Worm (Caenorhabditis elegans) whole organism, dauer: ENCODE results near the gene ZK287.1.

ENCODE experiments used
- unc-62 ChIP-seq: sonication (generic microtip); optimal IDR thresholded peaks from 2 replicates; lab custom pipeline; 2017; ENCODE audit warnings: missing biosample characterization, missing genetic modification reagents, missing genetic modification characterization

Gene ZK287.1

DNA sequence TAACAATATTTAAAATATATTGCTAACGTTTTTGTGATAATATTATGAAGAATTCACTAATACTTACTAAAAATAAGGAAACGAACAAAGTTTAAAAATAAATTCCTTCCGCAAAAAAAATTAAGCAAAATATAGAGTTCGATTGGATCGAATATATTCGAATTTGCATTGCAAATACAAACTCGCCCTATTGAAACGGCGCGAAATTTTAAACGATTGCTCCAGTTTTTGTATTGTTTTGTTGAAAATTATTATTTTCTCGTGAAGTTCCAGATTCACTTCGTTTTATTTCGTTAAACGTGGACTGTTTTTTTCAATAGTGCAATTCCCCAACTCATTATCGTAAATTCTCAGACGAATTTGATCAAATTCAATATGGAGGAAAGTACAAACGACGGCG is 21.0 kb upstream of the ZK287.1 start, which contains the start of the genes atl-1 and hcp-2:
Gene atl-1 (minus strand): TSS at position 89 of the 400 bp plus-strand sequence.
Gene hcp-2 (plus strand): TSS at position 353 of the 400 bp plus-strand sequence.
- no peak for TF ChIP-seq unc-62

DNA sequence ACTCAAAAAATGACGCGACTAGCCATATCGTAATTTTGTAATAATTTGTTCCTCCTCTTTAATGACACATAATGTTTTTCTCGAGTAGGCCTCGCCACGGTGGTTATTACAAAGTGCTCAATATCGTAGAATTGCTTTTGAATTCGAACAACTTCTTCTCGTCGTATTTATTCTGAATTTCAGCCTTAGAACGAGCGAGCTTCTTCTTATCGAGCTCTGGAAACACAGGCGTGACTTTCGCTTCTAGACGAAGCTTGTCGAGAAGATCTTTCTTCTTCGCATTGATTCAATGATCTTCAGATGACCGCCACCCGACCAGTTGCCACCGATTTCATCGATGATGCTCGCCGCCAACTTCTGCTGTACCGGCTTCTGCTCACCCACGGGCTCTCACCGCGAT is 15.2 kb upstream of the ZK287.1 start, which contains the start of gene T06E4.21:
Gene T06E4.21 (plus strand): TSS at position 301 of the 400 bp plus-strand sequence.
- TF ChIP-seq unc-62 = no peak

DNA sequence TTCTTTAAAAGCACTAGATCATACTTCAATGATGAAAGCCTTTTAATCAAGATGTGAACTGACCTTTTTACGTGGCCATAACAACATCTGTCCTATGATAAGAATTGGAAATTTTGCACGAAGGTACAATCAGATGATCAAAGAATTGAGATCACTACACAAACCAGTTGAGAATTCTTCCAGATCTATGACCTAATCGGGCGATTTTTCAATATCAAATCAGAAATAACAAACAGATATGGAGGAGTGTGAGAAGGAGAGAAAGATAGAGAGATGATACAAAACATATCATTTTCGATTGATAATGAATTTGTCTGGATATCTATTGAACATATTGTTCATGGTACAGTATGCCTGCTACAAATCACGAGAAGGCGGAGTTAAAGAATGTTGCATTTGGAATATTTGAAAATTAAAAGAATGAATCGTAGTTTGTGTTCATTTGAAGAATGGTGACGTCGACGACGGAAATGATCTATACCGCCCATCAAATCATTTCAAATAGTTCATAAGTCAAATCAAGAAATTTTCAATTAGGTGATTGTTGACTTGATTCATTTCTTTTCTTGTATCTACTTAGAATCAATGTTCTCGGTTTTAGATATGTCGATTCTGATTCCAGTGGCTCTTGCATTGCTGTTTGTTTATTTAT is 12.2 kb upstream of the ZK287.1 start, which contains the start of gene cyp-29A4:
Gene cyp-29A4 (plus strand): TSS at position 602 of the 652 bp plus-strand sequence.
- no peak for TF ChIP-seq unc-62

DNA sequence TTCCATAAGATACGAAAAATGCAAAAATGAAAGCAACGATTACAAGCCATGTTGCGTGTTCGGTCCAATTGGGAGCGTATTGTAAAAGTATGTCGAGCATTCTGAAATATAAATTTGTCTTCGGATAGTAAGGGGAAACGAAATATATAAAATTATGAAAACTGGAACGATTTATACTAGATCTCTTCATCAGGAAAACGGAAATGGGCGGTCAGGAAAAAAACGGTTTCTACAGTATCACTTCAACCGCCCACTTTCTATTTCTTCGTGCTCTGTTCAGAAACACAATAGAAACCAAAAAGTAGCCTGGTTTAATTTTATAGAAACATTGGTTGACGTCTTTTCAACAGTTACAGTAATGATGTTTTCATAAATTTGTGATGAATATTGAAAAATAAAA is 5.0 kb upstream of the ZK287.1 start, which contains the start of gene pitr-4:
Gene pitr-4 (minus strand): TSS at position 101 of the 400 bp plus-strand sequence.
- no peak for TF ChIP-seq unc-62

DNA sequence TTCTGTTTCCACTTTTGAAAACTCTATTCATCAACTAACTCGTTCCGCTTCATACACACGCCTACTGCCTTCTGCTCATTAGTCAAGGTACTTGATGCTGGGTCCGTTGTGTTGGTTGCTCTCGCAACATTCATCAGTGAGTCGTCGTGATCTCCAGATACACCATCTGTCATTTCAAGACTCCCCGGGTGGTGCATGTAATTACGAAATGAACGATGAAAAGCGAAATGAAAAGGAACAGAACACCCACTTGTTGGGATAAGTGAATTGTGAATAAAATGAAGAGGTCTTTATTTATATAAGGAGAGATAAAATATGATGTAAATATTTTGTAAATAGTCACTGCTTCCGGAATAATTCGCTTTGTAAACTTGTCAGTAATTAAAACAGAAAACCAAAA is 2.5 kb upstream of the ZK287.1 start:
- TF ChIP-seq unc-62 = no peak

DNA sequence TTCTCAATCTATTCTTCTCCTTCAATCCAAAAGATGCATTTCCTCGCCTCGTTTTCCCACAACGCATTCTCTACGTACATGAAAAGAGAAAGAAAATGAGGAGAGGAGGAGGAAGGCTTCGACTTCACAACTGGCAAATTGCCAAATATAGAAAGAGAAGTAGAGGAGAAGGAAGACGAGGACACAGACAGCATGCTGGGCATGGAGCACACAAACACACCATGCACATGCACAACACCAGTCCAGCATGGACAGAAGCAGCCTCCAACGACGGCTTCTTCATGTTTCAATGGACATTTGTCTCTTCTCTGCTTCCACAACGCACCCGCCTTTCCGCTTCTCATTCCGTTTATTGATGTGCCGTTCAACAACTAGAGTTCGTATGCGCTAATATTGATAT is 1.9 kb upstream of the ZK287.1 start:
- TF ChIP-seq unc-62 = no peak

DNA sequence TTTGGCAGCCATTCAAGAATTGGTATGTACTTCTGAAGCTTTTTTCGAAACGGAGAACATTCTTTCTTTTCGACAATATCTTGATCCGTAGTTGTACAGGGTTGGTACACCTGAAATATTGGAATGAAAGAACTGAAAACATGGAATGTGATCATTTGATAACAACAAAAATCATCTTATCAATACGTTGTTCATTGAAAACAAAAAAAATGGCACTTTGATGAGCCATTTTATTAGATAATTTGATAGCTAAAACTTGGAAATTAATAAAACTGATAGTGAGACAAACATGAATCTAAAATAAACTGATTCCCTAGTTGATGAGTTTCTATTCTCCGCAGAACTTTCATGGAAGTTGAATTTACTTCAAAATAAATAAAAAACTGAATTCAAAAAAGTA is 6.0 kb downstream of the ZK287.1 start:
- TF ChIP-seq unc-62 = no peak

DNA sequence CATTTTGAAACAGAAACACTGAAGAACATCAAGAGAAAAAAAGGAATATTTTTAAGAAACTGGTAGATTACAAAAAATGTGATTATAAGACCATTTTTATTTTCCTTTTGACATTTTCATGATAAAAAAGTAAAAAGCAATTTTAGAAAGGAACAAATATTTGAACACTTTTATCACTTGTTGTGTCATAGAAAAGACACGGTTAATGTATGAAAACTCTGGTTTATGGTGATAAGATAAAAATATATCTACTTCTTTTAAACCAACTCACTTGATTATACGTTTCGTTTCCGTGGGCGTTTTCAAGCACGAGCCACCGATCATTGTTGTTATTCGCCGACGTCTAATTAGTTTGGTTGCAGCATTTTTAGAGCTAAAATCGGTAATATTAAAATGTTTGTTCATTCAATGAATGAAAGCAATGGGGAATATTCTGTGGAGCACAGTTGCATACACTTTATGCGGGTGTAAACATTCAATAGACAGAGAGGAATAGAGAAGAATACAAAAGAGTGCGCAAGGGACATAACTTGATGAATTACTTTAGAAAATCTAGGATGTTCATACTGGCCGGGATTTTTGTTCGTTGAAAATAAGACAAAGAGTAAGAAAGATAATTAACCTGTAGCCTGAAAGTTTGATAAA is 6.8 kb downstream of the ZK287.1 start, which contains the start of gene sulp-8:
Gene sulp-8 (minus strand): TSS at position 469 of the 645 bp plus-strand sequence.
- TF ChIP-seq unc-62 = no peak

DNA sequence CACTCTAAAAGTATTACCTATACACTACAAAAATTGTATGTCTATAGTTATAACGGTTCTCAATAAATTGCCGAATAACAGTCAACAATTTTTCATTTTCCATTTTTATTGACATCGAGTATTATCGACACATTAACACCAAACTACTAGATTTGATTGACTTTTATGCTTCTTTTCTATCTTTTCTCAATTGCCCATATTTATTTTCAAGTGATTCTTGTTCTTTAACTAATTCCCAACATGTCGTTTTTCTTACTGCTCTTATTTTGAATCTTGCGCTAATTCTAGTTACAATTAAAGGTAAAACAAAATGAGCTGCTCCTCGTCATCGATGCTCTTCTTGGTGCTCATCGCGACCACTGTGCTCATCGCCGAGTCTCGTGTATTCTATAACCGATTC is 11.5 kb downstream of the ZK287.1 start, which contains the start of gene cthd-1:
Gene cthd-1 (plus strand): TSS at position 301 of the 400 bp plus-strand sequence.
- no peak for TF ChIP-seq unc-62

DNA sequence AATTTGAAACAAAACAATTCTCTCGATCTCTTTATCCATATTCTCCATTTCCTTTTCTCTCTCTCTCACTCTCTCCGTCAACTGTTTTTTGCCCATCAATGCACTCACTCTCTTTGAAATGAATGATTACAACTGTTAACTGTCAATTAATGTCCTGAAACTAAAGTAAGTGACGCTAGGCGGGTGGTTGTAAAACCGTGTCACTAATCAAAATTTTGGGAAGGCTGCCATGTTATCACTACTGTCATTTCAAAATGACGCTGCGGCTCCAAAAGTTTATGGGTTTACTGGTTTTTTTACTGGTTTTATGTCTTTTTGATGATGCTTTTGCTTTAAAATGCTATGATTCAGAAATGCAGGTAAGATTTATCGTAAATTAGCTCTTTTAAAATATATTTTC is 12.7 kb downstream of the ZK287.1 start, which contains the start of gene ZK287.9:
Gene ZK287.9 (plus strand): TSS at position 192 of the 400 bp plus-strand sequence.
- TF ChIP-seq unc-62 = no peak

DNA sequence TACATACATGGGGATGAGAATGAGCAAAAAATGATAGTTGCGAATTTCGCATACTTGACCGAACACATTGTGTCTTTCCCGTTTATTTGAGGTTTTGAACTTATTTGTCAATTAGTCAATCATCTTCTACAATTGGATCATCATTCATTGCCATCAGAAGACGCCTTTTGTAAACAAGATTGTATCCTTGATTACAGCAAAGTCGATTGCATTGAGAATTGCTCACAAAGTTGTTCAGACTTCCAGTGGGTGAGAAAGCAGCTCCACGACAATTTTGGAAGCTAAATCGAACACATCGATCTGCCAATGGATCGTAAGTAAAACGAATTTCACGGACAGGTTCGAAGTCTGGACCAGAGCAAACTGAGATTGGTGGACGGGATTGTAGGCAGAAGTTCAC is 13.8 kb downstream of the ZK287.1 start:
- TF ChIP-seq unc-62 = no peak

DNA sequence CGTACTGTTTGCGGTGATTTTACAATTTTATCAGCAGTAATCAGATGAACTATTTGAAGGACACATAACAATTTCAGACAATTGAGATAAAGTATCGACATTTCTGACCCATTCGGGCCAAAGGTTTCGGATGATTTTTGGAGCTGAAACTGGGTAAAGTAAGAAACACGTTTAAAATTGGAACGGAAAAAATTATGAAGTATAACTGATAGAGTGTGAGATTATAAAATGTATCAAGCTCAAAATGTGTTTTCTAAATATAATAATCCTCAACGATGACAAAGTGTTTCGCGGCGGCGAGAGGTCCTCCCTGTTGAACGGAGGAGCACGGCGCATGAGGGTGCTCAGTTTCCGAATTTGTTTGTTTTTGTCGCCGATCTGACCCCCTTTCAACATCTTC is 19.1 kb downstream of the ZK287.1 start, which contains the start of gene ZK287.4:
Gene ZK287.4 (minus strand): TSS at position 101 of the 400 bp plus-strand sequence.
- no peak for TF ChIP-seq unc-62

DNA sequence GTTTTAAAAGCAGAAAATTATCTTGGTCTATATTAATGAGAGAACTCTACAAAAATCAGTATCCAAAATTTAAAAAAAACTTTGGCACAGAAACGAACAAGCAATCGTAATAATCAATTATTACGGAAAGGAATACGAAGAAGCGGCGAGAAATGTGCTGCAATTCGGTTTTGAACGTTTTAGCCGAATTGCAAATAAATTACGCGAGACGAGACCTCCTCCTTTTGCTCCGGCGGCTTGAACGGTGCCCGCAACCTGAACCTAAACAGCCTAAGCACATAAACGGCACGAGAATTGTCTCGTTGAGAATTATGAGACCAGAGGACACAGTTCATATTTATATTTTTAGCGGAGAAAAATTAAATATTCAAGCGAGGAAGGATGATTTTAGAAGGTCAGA is 22.9 kb downstream of the ZK287.1 start:
- no peak for TF ChIP-seq unc-62

DNA sequence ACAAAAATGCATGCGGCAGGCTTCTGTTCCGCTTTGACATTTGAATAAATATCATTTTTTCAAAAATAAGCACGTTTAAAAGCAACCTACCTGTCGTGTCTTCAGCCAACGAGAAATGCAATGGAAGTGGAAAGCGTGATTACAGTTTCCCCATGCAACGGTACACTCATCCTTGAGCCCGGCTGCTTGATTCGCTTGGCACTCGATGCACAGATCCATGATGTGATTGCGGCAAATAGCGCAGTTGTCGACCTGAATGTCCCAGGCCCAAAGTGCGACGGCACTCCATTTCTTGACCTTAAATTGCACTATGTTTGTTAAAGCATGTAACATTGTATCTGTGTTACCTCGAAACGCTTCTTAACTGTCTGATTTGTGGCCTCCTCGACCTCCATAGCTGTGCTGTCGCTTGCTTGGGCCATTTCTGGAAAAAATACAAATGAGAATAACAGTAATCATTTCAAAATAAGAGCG is 23.6 kb downstream of the ZK287.1 start, which contains the start of gene rbx-1:
Gene rbx-1 (minus strand): TSS at position 424 of the 474 bp plus-strand sequence.
- no peak for TF ChIP-seq unc-62

DNA sequence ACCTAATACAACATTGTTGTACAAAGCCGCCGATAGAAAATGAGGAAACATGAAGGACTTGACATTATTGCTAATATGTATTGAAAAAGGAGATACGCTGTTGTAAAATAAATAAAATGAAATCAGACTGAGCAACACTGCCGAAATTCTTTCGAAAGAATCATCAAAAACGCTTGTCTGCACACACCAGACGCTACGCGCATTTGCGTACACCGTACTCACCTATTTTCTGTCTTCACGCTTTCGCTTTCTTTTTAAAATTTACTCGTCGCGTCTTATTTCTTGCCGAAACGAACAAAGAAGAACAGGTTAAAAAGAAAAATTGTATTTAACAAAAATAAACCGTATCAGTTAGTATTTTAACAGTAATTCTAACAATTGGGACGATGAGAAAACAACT is 24.2 kb downstream of the ZK287.1 start:
- TF ChIP-seq unc-62 = no peak

DNA sequence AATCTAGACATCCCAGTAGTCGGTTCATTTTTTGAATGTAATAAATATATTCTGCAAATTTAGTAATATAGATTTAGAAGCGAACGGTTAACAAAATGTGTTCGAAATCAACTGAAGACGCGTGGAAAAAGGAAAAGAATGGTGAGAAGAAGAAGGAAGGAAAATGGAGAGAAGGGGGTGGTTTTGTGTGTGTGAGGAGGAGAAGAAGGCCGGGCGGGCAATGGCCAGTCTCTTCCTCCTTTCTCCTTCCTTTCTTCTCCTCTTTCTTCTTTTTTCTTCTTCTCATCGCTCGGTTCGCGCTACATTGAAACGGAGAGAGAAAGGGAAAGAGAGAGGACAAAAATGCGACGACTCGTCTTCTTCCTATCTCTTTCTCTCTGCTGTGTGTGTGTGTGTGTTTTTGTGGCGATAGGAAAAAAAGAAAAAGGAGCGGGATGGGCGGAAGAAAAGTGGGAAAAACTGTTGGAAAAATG is 25.7 kb downstream of the ZK287.1 start, which contains the start of gene ztf-9:
Gene ztf-9 (minus strand): TSS at position 51 of the 473 bp plus-strand sequence.
- no peak for TF ChIP-seq unc-62

DNA sequence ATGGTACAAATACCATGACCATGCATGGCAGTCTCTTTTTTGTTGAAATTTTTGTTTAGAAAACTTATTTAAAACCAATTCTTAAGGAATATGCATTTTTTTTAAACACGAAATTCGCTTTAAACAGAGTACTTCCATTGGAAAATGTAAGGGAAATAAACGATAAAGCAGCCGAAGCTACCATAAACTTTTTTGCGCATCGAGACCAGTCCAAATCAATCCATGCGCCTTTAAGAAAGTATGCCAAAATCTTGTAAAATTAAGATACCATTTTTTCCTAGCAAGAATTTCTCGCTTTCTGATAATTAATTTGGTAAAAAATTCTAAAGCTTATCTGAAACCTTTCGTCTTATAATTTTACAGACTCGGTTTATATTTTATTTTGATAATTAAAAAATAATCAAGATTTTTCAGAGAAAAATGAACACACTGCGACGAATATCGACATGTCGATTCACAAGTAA is 26.2 kb downstream of the ZK287.1 start, which contains the start of gene ZK287.7:
Gene ZK287.7 (plus strand): TSS at position 414 of the 464 bp plus-strand sequence.
- no peak for TF ChIP-seq unc-62
